Worm (Caenorhabditis elegans): ENCODE results near the gene W01C8.1.

Gene W01C8.1

ce11 chrX:5669733-5670132, 22.5 kb upstream of the W01C8.1 start:
- TF ChIP-seq cog-1 (tag; optimal IDR thresholded peaks at IDR 0.05) (no peak), T22C8.4 (GFP tag; IDR thresholded peaks at IDR 0.05) (no peak), med-1 (GFP tag; optimal IDR thresholded peaks at IDR 0.05; ENCODE audit: insufficient read depth) (no peak), flt-1 (GFP tag; IDR thresholded peaks at IDR 0.05) (no peak), ztf-23 (GFP tag; IDR thresholded peaks at IDR 0.05) (no peak), klf-2 (GFP tag; conservative IDR thresholded peaks at IDR 0.05) (no peak), ref-1 (GFP tag; conservative IDR thresholded peaks at IDR 0.05) (no peak)

ce11 chrX:5670829-5671228, 21.4 kb upstream of the W01C8.1 start:
- no peak for TF ChIP-seq ztf-23 (GFP tag; IDR thresholded peaks at IDR 0.05)
- no peak for TF ChIP-seq T22C8.4 (GFP tag; IDR thresholded peaks at IDR 0.05)

- TF ChIP-seq klf-2 (GFP tag; conservative IDR thresholded peaks at IDR 0.05) (no peak), ztf-23 (GFP tag; IDR thresholded peaks at IDR 0.05) (no peak), flt-1 (GFP tag; IDR thresholded peaks at IDR 0.05) (no peak), med-1 (GFP tag; optimal IDR thresholded peaks at IDR 0.05; ENCODE audit: insufficient read depth) (no peak)
These were observed 19.6 kb upstream of the W01C8.1 start for ce11 chrX:5672615-5673014.

ce11 chrX:5680125-5680524, 12.1 kb upstream of the W01C8.1 start, which contains the start of gene set-19:
Gene set-19, minus strand, starts transcription at chrX:5680225.
- TF ChIP-seq tab-1 (GFP tag; IDR thresholded peaks at IDR 0.05), result no peak
- TF ChIP-seq ref-1 (GFP tag; conservative IDR thresholded peaks at IDR 0.05), result no peak
- TF ChIP-seq cog-1 (tag; optimal IDR thresholded peaks at IDR 0.05), result no peak
- TF ChIP-seq flt-1 (GFP tag; IDR thresholded peaks at IDR 0.05), result no peak
- TF ChIP-seq T22C8.4 (GFP tag; IDR thresholded peaks at IDR 0.05), result no peak
- TF ChIP-seq ztf-23 (GFP tag; IDR thresholded peaks at IDR 0.05), result no peak
- no peak for TF ChIP-seq med-1 (GFP tag; optimal IDR thresholded peaks at IDR 0.05; ENCODE audit: insufficient read depth)
- no peak for TF ChIP-seq ztf-29 (GFP tag; IDR thresholded peaks at IDR 0.05)
- TF ChIP-seq klf-2 (GFP tag; conservative IDR thresholded peaks at IDR 0.05), result no peak

- TF ChIP-seq med-1 (GFP tag; optimal IDR thresholded peaks at IDR 0.05; ENCODE audit: insufficient read depth) (no peak), cog-1 (tag; optimal IDR thresholded peaks at IDR 0.05) (peak; percentile 87), flt-1 (GFP tag; IDR thresholded peaks at IDR 0.05) (peak; percentile 69)
These were observed 6.1 kb upstream of the W01C8.1 start, which contains the start of gene set-20 for ce11 chrX:5686065-5686464. Gene set-20, minus strand, starts transcription at chrX:5686158.

- TF ChIP-seq cog-1 (tag; optimal IDR thresholded peaks at IDR 0.05) (no peak), ztf-23 (GFP tag; IDR thresholded peaks at IDR 0.05) (no peak), ztf-29 (GFP tag; IDR thresholded peaks at IDR 0.05) (no peak), ref-1 (GFP tag; conservative IDR thresholded peaks at IDR 0.05) (no peak), T22C8.4 (GFP tag; IDR thresholded peaks at IDR 0.05) (no peak), tab-1 (GFP tag; IDR thresholded peaks at IDR 0.05) (no peak), klf-2 (GFP tag; conservative IDR thresholded peaks at IDR 0.05) (no peak), flt-1 (GFP tag; IDR thresholded peaks at IDR 0.05) (no peak), med-1 (GFP tag; optimal IDR thresholded peaks at IDR 0.05; ENCODE audit: insufficient read depth) (no peak)
These were observed 3.1 kb upstream of the W01C8.1 start for ce11 chrX:5689077-5689476.

ce11 chrX:5695416-5695815, 3.2 kb downstream of the W01C8.1 start:
- TF ChIP-seq klf-2 (GFP tag; conservative IDR thresholded peaks at IDR 0.05), result no peak
- no peak for TF ChIP-seq T22C8.4 (GFP tag; IDR thresholded peaks at IDR 0.05)
- TF ChIP-seq cog-1 (tag; optimal IDR thresholded peaks at IDR 0.05), result no peak
- no peak for TF ChIP-seq ref-1 (GFP tag; conservative IDR thresholded peaks at IDR 0.05)
- no peak for TF ChIP-seq ztf-23 (GFP tag; IDR thresholded peaks at IDR 0.05)
- no peak for TF ChIP-seq flt-1 (GFP tag; IDR thresholded peaks at IDR 0.05)
- no peak for TF ChIP-seq ztf-29 (GFP tag; IDR thresholded peaks at IDR 0.05)
- TF ChIP-seq med-1 (GFP tag; optimal IDR thresholded peaks at IDR 0.05; ENCODE audit: insufficient read depth), result no peak
- no peak for TF ChIP-seq tab-1 (GFP tag; IDR thresholded peaks at IDR 0.05)

- TF ChIP-seq med-1 (GFP tag; optimal IDR thresholded peaks at IDR 0.05; ENCODE audit: insufficient read depth), result no peak
- no peak for TF ChIP-seq ref-1 (GFP tag; conservative IDR thresholded peaks at IDR 0.05)
- no peak for TF ChIP-seq ztf-23 (GFP tag; IDR thresholded peaks at IDR 0.05)
- TF ChIP-seq T22C8.4 (GFP tag; IDR thresholded peaks at IDR 0.05), result no peak
- TF ChIP-seq tab-1 (GFP tag; IDR thresholded peaks at IDR 0.05), result no peak
- TF ChIP-seq cog-1 (tag; optimal IDR thresholded peaks at IDR 0.05), result no peak
- TF ChIP-seq ztf-29 (GFP tag; IDR thresholded peaks at IDR 0.05), result no peak
- no peak for TF ChIP-seq klf-2 (GFP tag; conservative IDR thresholded peaks at IDR 0.05)
- no peak for TF ChIP-seq flt-1 (GFP tag; IDR thresholded peaks at IDR 0.05)
These were observed 4.0 kb downstream of the W01C8.1 start for ce11 chrX:5696197-5696596.

- no peak for TF ChIP-seq klf-2 (GFP tag; conservative IDR thresholded peaks at IDR 0.05)
- no peak for TF ChIP-seq ztf-29 (GFP tag; IDR thresholded peaks at IDR 0.05)
- TF ChIP-seq ztf-23 (GFP tag; IDR thresholded peaks at IDR 0.05), result no peak
- TF ChIP-seq ref-1 (GFP tag; conservative IDR thresholded peaks at IDR 0.05), result no peak
- TF ChIP-seq T22C8.4 (GFP tag; IDR thresholded peaks at IDR 0.05), result no peak
- TF ChIP-seq tab-1 (GFP tag; IDR thresholded peaks at IDR 0.05), result no peak
- no peak for TF ChIP-seq cog-1 (tag; optimal IDR thresholded peaks at IDR 0.05)
- TF ChIP-seq flt-1 (GFP tag; IDR thresholded peaks at IDR 0.05), result no peak
- no peak for TF ChIP-seq med-1 (GFP tag; optimal IDR thresholded peaks at IDR 0.05; ENCODE audit: insufficient read depth)
These were observed 5.0 kb downstream of the W01C8.1 start, which contains the start of gene W01C8.5 for ce11 chrX:5697208-5697607. Gene W01C8.5, minus strand, starts transcription at chrX:5697308.

- TF ChIP-seq T22C8.4 (GFP tag; IDR thresholded peaks at IDR 0.05), result no peak
- TF ChIP-seq cog-1 (tag; optimal IDR thresholded peaks at IDR 0.05), result no peak
- TF ChIP-seq tab-1 (GFP tag; IDR thresholded peaks at IDR 0.05), result no peak
- TF ChIP-seq klf-2 (GFP tag; conservative IDR thresholded peaks at IDR 0.05), result no peak
- no peak for TF ChIP-seq med-1 (GFP tag; optimal IDR thresholded peaks at IDR 0.05; ENCODE audit: insufficient read depth)
- no peak for TF ChIP-seq ref-1 (GFP tag; conservative IDR thresholded peaks at IDR 0.05)
- TF ChIP-seq ztf-29 (GFP tag; IDR thresholded peaks at IDR 0.05), result no peak
- no peak for TF ChIP-seq ztf-23 (GFP tag; IDR thresholded peaks at IDR 0.05)
- no peak for TF ChIP-seq flt-1 (GFP tag; IDR thresholded peaks at IDR 0.05)
These were observed 6.2 kb downstream of the W01C8.1 start for ce11 chrX:5698419-5698818.
